Worm (Caenorhabditis elegans): Measurements from ENCODE around the gene Y53F4B.43.

ce11 chrII:15004538-15004937 is 16.3 kb downstream of the Y53F4B.43 start:
- TF ChIP-seq him-1 (tag; optimal IDR thresholded peaks at IDR 0.05) (no peak), dao-5 (tag; optimal IDR thresholded peaks at IDR 0.05) (no peak)
